Worm (Caenorhabditis elegans): ENCODE measurements around the gene F47E1.4.

ce11 chrX:9063439-9063838, 816 bp downstream of the F47E1.4 start:
- TF ChIP-seq skn-1 (tag; optimal IDR thresholded peaks at IDR 0.05): no peak
- no peak for TF ChIP-seq ztf-11 (tag; optimal IDR thresholded peaks at IDR 0.05)
- TF ChIP-seq unc-62 (GFP tag; optimal IDR thresholded peaks at IDR 0.05): no peak
- TF ChIP-seq aly-2 (tag; optimal IDR thresholded peaks at IDR 0.05): no peak
- no peak for TF ChIP-seq nhr-11 (tag; optimal IDR thresholded peaks at IDR 0.05)
- TF ChIP-seq nhr-6 (tag; optimal IDR thresholded peaks at IDR 0.05): no peak
- TF ChIP-seq snpc-4 (tag; optimal IDR thresholded peaks at IDR 0.05): no peak
